Worm (Caenorhabditis elegans): ENCODE measurements around the gene T07F8.1.

The T07F8.1 gene

DNA sequence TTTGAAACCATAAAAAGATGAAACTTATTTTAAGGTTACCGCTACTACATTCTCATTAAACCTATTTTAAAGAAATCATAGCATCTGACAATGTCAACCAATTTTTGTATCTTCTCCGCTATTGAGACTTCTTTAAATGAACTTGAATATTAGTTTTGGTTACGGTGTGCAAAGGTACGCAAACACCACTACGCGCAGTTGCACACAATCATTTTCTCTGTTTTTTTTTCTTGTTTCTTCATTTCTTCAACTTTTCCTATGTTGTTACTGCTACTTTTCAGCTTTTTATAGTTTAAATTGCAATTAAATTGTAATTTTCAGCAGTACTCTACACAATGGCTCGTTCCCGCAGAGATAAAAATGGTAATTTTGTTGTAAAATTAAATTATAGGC is 36.5 kb upstream of the T07F8.1 start, which contains the start of gene F10E7.5:
TSS of gene F10E7.5 (plus strand) at position 322 of the 393 bp plus-strand sequence.
- TF ChIP-seq ceh-83 (GFP tag; optimal IDR thresholded peaks at IDR 0.05) (peak; percentile 14), ham-2 (GFP tag; optimal IDR thresholded peaks at IDR 0.05) (no peak), ztf-11 (tag; optimal IDR thresholded peaks at IDR 0.05) (no peak), nhr-237 (tag; optimal IDR thresholded peaks at IDR 0.05) (peak; percentile 37), drap-1 (GFP tag; optimal IDR thresholded peaks at IDR 0.05) (no peak), tbx-8 (GFP tag; optimal IDR thresholded peaks at IDR 0.05) (no peak), pha-4 (tag; optimal IDR thresholded peaks at IDR 0.05) (no peak), elt-1 (tag; optimal IDR thresholded peaks at IDR 0.05; ENCODE audit: borderline replicate concordance, insufficient read depth) (no peak), unc-120 (tag; optimal IDR thresholded peaks at IDR 0.05; ENCODE audit: poor library complexity, severe bottlenecking) (peak; percentile 22), mep-1 (tag; optimal IDR thresholded peaks at IDR 0.05) (peak; percentile 24), lsy-2 (tag; optimal IDR thresholded peaks at IDR 0.05) (peak; percentile 98), lin-32 (GFP tag; optimal IDR thresholded peaks at IDR 0.05) (no peak), unc-62 (GFP tag; optimal IDR thresholded peaks at IDR 0.05) (peak; percentile 3), zip-8 (tag; optimal IDR thresholded peaks at IDR 0.05) (no peak), bed-3 (GFP tag; optimal IDR thresholded peaks at IDR 0.05) (no peak), cnd-1 (tag; optimal IDR thresholded peaks at IDR 0.05) (no peak), ceh-43 (GFP tag; optimal IDR thresholded peaks at IDR 0.05) (no peak), lin-13 (tag; optimal IDR thresholded peaks at IDR 0.05) (peak; percentile 57)

DNA sequence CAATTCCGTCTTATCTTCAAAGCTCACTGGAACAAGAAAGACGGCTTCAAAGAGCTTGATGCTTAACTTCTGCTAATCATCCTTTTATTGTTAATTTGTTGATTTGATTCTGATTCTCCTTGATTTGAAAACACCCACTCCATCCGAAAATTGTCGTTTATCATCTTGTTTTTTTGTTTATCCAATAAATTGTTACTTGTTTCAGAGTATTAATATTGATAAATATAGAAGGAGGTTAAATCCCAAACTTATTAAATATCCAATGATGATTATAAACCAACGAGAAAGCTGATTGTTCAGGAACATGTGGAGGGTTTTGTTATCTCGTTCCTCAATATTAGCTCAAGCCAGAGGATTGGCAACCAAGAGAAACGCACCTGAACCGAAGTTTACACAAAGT is 35.4 kb upstream of the T07F8.1 start, which contains the start of gene F10E7.6:
TSS of gene F10E7.6 (plus strand) at position 301 of the 400 bp plus-strand sequence.
- TF ChIP-seq pha-4 (tag; optimal IDR thresholded peaks at IDR 0.05) (no peak), unc-39 (tag; optimal IDR thresholded peaks at IDR 0.05) (no peak), ceh-83 (GFP tag; optimal IDR thresholded peaks at IDR 0.05) (no peak), drap-1 (GFP tag; optimal IDR thresholded peaks at IDR 0.05) (no peak), nhr-76 (tag; optimal IDR thresholded peaks at IDR 0.05) (no peak), zip-8 (tag; optimal IDR thresholded peaks at IDR 0.05) (no peak), elt-3 (tag; optimal IDR thresholded peaks at IDR 0.05) (no peak), nhr-12 (tag; optimal IDR thresholded peaks at IDR 0.05) (no peak), mab-5 (tag; optimal IDR thresholded peaks at IDR 0.05) (no peak), ham-2 (GFP tag; optimal IDR thresholded peaks at IDR 0.05) (no peak)

DNA sequence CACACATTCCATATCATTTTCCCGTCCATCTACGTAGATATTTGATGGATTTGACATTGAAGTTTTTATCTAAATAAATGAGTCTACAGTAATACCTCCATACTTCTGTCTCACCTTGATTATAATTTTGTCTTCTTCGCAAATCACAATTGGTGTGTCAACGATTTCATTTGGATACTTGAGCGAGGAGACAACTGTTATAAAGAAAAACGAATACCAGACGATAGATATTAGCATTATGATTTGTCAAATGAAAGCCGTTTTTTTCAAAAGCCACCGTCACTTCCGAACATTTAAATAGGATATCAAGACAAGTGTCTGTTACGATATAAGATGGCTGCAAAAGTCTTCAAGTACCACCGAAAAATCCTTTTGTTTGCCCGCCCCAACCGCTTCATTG is 32.6 kb upstream of the T07F8.1 start, which contains the start of gene cutl-5:
TSS of gene cutl-5 (minus strand) at position 269 of the 400 bp plus-strand sequence.
- TF ChIP-seq sem-2 (GFP tag; optimal IDR thresholded peaks at IDR 0.05) (no peak), blmp-1 (tag; optimal IDR thresholded peaks at IDR 0.05) (no peak), hlh-1 (tag; optimal IDR thresholded peaks at IDR 0.05) (no peak), mls-2 (tag; optimal IDR thresholded peaks at IDR 0.05) (no peak), lin-13 (tag; optimal IDR thresholded peaks at IDR 0.05) (no peak), ceh-39 (tag; optimal IDR thresholded peaks at IDR 0.05) (no peak), ztf-11 (tag; optimal IDR thresholded peaks at IDR 0.05) (no peak), lsy-2 (tag; optimal IDR thresholded peaks at IDR 0.05) (no peak), ceh-43 (GFP tag; optimal IDR thresholded peaks at IDR 0.05) (no peak), ces-1 (GFP tag; optimal IDR thresholded peaks at IDR 0.05) (no peak), unc-39 (tag; optimal IDR thresholded peaks at IDR 0.05) (no peak), ham-2 (GFP tag; optimal IDR thresholded peaks at IDR 0.05) (no peak), nhr-2 (tag; optimal IDR thresholded peaks at IDR 0.05) (no peak), pha-4 (tag; optimal IDR thresholded peaks at IDR 0.05) (no peak), bed-3 (GFP tag; optimal IDR thresholded peaks at IDR 0.05) (no peak), elt-3 (tag; optimal IDR thresholded peaks at IDR 0.05) (no peak), M03D4.4 (tag; optimal IDR thresholded peaks at IDR 0.05) (no peak), cnd-1 (tag; optimal IDR thresholded peaks at IDR 0.05) (no peak), sptf-1 (tag; optimal IDR thresholded peaks at IDR 0.05) (no peak), elt-1 (tag; optimal IDR thresholded peaks at IDR 0.05; ENCODE audit: borderline replicate concordance, insufficient read depth) (no peak)

DNA sequence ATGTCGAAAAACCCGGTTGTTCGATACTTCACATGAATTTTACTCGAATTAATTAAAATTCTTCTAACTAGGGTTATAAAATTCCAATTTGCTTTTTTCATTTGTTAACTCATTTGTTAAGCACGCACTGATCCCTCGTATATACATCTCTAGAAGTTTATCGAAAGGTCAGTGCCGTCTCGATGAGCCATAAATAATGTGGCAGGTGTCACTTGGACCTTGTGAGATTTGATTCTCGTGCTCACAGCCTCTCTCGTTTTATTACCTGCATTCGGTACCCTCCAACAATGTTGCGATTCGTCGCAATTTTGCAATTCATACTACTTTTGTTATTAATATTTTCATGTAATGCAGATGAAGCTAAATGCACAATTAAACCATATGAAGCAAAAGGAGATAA is 31.8 kb upstream of the T07F8.1 start, which contains the start of gene spon-1:
TSS of gene spon-1 (plus strand) at position 208 of the 400 bp plus-strand sequence.
- peak; percentile 14 for TF ChIP-seq unc-120 (tag; optimal IDR thresholded peaks at IDR 0.05; ENCODE audit: poor library complexity, severe bottlenecking)
- TF ChIP-seq hlh-1 (tag; optimal IDR thresholded peaks at IDR 0.05): peak; percentile 73
- TF ChIP-seq ceh-83 (GFP tag; optimal IDR thresholded peaks at IDR 0.05): no peak
- no peak for TF ChIP-seq nhr-28 (tag; optimal IDR thresholded peaks at IDR 0.05)
- TF ChIP-seq cnd-1 (tag; optimal IDR thresholded peaks at IDR 0.05): no peak
- TF ChIP-seq flh-1 (GFP tag; optimal IDR thresholded peaks at IDR 0.05): no peak
- TF ChIP-seq unc-62 (GFP tag; optimal IDR thresholded peaks at IDR 0.05): peak; percentile 54
- peak; percentile 46 for TF ChIP-seq nhr-2 (tag; optimal IDR thresholded peaks at IDR 0.05)
- TF ChIP-seq elt-3 (tag; optimal IDR thresholded peaks at IDR 0.05): no peak

All from whole organism, mixed stage, embryonic.